Worm (Caenorhabditis elegans): ENCODE results near the gene ima-3.

ce11 chrIV:7554351-7554750 is 7.1 kb downstream of the ima-3 start, which contains the start of gene F49E8.6:
- TF ChIP-seq egl-27 (tag; optimal IDR thresholded peaks at IDR 0.05) (no peak), unc-55 (GFP tag; optimal IDR thresholded peaks at IDR 0.05) (peak; percentile 53), aly-2 (tag; optimal IDR thresholded peaks at IDR 0.05) (no peak), blmp-1 (tag; optimal IDR thresholded peaks at IDR 0.05; ENCODE audit: insufficient read depth) (no peak), lsy-2 (tag; optimal IDR thresholded peaks at IDR 0.05) (peak in 1 of 2 experiments; percentile 4), snpc-4 (tag; optimal IDR thresholded peaks at IDR 0.05) (no peak), nhr-237 (tag; optimal IDR thresholded peaks at IDR 0.05) (no peak), ztf-4 (tag; optimal IDR thresholded peaks at IDR 0.05) (no peak), mdl-1 (tag; optimal IDR thresholded peaks at IDR 0.05) (no peak), lin-13 (GFP tag; optimal IDR thresholded peaks at IDR 0.05) (no peak), nhr-129 (tag; optimal IDR thresholded peaks at IDR 0.05) (no peak), unc-62 (GFP tag; optimal IDR thresholded peaks at IDR 0.05) (no peak), nhr-21 (tag; optimal IDR thresholded peaks at IDR 0.05) (peak; percentile 2), fos-1 (tag; optimal IDR thresholded peaks at IDR 0.05) (no peak)

Measured in whole organism, L2 larva.